Fruit fly (Drosophila melanogaster) whole organism, embryonic: ENCODE measurements around the gene CG14220.

Source experiments
- Abd-B ChIP-seq: fragments of 200-800 bp; sonication (Bioruptor generic); optimal IDR thresholded peaks from 2 replicates; lab custom pipeline; 2018; ENCODE audit warnings: missing biosample characterization, mild to moderate bottlenecking, missing genetic modification characterization, moderate library complexity
- Aef1 ChIP-seq: fragments of 200-800 bp; sonication (Bioruptor generic); IDR thresholded peaks from 3 replicates; pipeline ENCODE4 v1.3.6; 2022; ENCODE audit warnings: missing biosample characterization, missing genetic modification characterization
- Atf-2 ChIP-seq: fragments of 200-800 bp; sonication (Bioruptor generic); optimal IDR thresholded peaks from 2 replicates; lab custom pipeline; 2016; ENCODE audit warnings: missing biosample characterization, missing genetic modification characterization
- B-H2 ChIP-seq: fragments of 200-800 bp; sonication (Bioruptor generic); optimal IDR thresholded peaks from 2 replicates; lab custom pipeline; 2018; ENCODE audit warnings: missing biosample characterization, mild to moderate bottlenecking, missing genetic modification characterization
- Blimp-1 ChIP-seq: fragments of 200-800 bp; sonication (Bioruptor generic); optimal IDR thresholded peaks from 3 replicates; lab custom pipeline; 2018; ENCODE audit warnings: missing biosample characterization, missing genetic modification characterization, mild to moderate bottlenecking, moderate library complexity, missing genetic modification reagents
- CG10462 ChIP-seq: fragments of 200-800 bp; sonication (Bioruptor generic); optimal IDR thresholded peaks from 2 replicates; lab custom pipeline; 2016; ENCODE audit warnings: missing biosample characterization, missing genetic modification characterization
- CG10654 ChIP-seq: fragments of 200-800 bp; sonication (Bioruptor generic); optimal IDR thresholded peaks from 2 replicates; lab custom pipeline; 2016; ENCODE audit warnings: missing biosample characterization, missing genetic modification characterization
- CG14014 ChIP-seq: fragments of 200-800 bp; sonication (Bioruptor generic); IDR thresholded peaks from 2 replicates; pipeline ENCODE4 v1.3.6; 2022; ENCODE audit warnings: missing biosample characterization, missing genetic modification characterization
- CG14710 ChIP-seq: fragments of 200-800 bp; sonication (Bioruptor generic); optimal IDR thresholded peaks from 3 replicates; lab custom pipeline; 2019; ENCODE audit warnings: missing biosample characterization, mild to moderate bottlenecking, missing genetic modification characterization, moderate library complexity
- CG15269 ChIP-seq: fragments of 200-800 bp; sonication (Bioruptor generic); optimal IDR thresholded peaks from 2 replicates; lab custom pipeline; 2018; ENCODE audit warnings: missing biosample characterization, mild to moderate bottlenecking, missing genetic modification characterization, moderate library complexity
- CG1832 ChIP-seq: fragments of 200-800 bp; sonication (Bioruptor generic); optimal IDR thresholded peaks from 2 replicates; lab custom pipeline; 2017; ENCODE audit warnings: missing biosample characterization, mild to moderate bottlenecking, missing genetic modification characterization, inconsistent platforms
- CG18619 ChIP-seq: fragments of 200-800 bp; sonication (Bioruptor generic); optimal IDR thresholded peaks from 3 replicates; lab custom pipeline; 2017; ENCODE audit warnings: missing biosample characterization, mild to moderate bottlenecking, missing genetic modification characterization
- CG31441 ChIP-seq: fragments of 200-800 bp; sonication (Bioruptor generic); IDR thresholded peaks from 2 replicates; pipeline ENCODE4 v1.3.6; 2022; ENCODE audit warnings: missing biosample characterization, missing genetic modification characterization
- CG34224 ChIP-seq: fragments of 200-800 bp; sonication (Bioruptor generic); IDR thresholded peaks from 3 replicates; pipeline ENCODE4 v1.3.6; 2022; ENCODE audit warnings: missing biosample characterization, missing genetic modification characterization; ENCODE audit not compliant: partially characterized antibody
- CG4707 ChIP-seq: fragments of 200-800 bp; sonication (Bioruptor generic); optimal IDR thresholded peaks from 2 replicates; lab custom pipeline; 2018; ENCODE audit warnings: missing biosample characterization, mild to moderate bottlenecking, missing genetic modification characterization, moderate library complexity
- CG4854 ChIP-seq: fragments of 200-800 bp; sonication (Bioruptor generic); optimal IDR thresholded peaks from 2 replicates; lab custom pipeline; 2016; ENCODE audit warnings: missing biosample characterization, missing genetic modification characterization, inconsistent platforms
- CG5953 ChIP-seq: fragments of 200-800 bp; sonication (Bioruptor generic); IDR thresholded peaks from 2 replicates; pipeline ENCODE4 v1.3.6; 2022; ENCODE audit warnings: missing biosample characterization, missing genetic modification characterization
- CG6272 ChIP-seq: fragments of 200-800 bp; sonication (Bioruptor generic); IDR thresholded peaks from 2 replicates; pipeline ENCODE4 v1.3.6; 2022; ENCODE audit warnings: missing biosample characterization, missing genetic modification characterization
- CG6765 ChIP-seq: fragments of 200-800 bp; sonication (Bioruptor generic); optimal IDR thresholded peaks from 3 replicates; lab custom pipeline; 2017; ENCODE audit warnings: missing biosample characterization, mild to moderate bottlenecking, missing genetic modification characterization
- CG7357 ChIP-seq: fragments of 200-800 bp; sonication (Bioruptor generic); IDR thresholded peaks from 3 replicates; pipeline ENCODE4 v1.3.6; 2022; ENCODE audit warnings: missing biosample characterization, missing genetic modification characterization
- CG8281 ChIP-seq: fragments of 200-800 bp; sonication (Bioruptor generic); optimal IDR thresholded peaks from 2 replicates; lab custom pipeline; 2018; ENCODE audit warnings: missing biosample characterization, mild to moderate bottlenecking, missing genetic modification characterization, moderate library complexity
- CG8765 ChIP-seq: fragments of 200-800 bp; sonication (Bioruptor generic); IDR thresholded peaks from 2 replicates; pipeline ENCODE4 v1.3.6; 2022; ENCODE audit warnings: missing biosample characterization, missing genetic modification characterization
- CG8944 ChIP-seq: fragments of 200-800 bp; sonication (Bioruptor generic); optimal IDR thresholded peaks from 3 replicates; lab custom pipeline; 2016; ENCODE audit warnings: missing biosample characterization, missing genetic modification characterization
- CG9797 ChIP-seq: fragments of 200-800 bp; sonication (Bioruptor generic); optimal IDR thresholded peaks from 3 replicates; lab custom pipeline; 2018; ENCODE audit warnings: missing biosample characterization, mild to moderate bottlenecking, missing genetic modification characterization
- CHES-1-like ChIP-seq: fragments of 200-800 bp; sonication (Bioruptor generic); optimal IDR thresholded peaks from 2 replicates; lab custom pipeline; 2016; ENCODE audit warnings: missing biosample characterization, missing genetic modification characterization
- Doc2 ChIP-seq: fragments of 200-800 bp; sonication (Bioruptor generic); IDR thresholded peaks from 2 replicates; pipeline ENCODE4 v1.3.6; 2022; ENCODE audit warnings: missing biosample characterization, missing genetic modification characterization
- Fer1 ChIP-seq: fragments of 200-800 bp; sonication (Bioruptor generic); optimal IDR thresholded peaks from 2 replicates; lab custom pipeline; 2017; ENCODE audit warnings: missing biosample characterization, mild to moderate bottlenecking, missing genetic modification characterization
- Gsc ChIP-seq: fragments of 200-800 bp; sonication (Bioruptor generic); IDR thresholded peaks from 2 replicates; pipeline ENCODE4 v1.3.6; 2022; ENCODE audit warnings: missing biosample characterization, missing genetic modification characterization
- Hand ChIP-seq: fragments of 200-800 bp; sonication (Bioruptor generic); optimal IDR thresholded peaks from 2 replicates; lab custom pipeline; 2017; ENCODE audit warnings: mild to moderate bottlenecking, missing biosample characterization, missing genetic modification reagents, missing genetic modification characterization
- Hey ChIP-seq: fragments of 200-800 bp; sonication (Bioruptor generic); optimal IDR thresholded peaks from 3 replicates; lab custom pipeline; 2018; ENCODE audit warnings: missing biosample characterization, mild to moderate bottlenecking, missing genetic modification characterization
- Meics ChIP-seq: fragments of 200-800 bp; sonication (Bioruptor generic); optimal IDR thresholded peaks from 2 replicates; lab custom pipeline; 2017; ENCODE audit warnings: missing biosample characterization, mild to moderate bottlenecking, missing genetic modification characterization
- Nf-YA ChIP-seq: fragments of 200-800 bp; sonication (Bioruptor generic); IDR thresholded peaks from 2 replicates; pipeline ENCODE4 v1.3.6; 2022; ENCODE audit warnings: missing biosample characterization, missing genetic modification characterization
- Ravus ChIP-seq: fragments of 200-800 bp; sonication (Bioruptor generic); IDR thresholded peaks from 2 replicates; pipeline ENCODE4 v1.3.6; 2022; ENCODE audit warnings: missing biosample characterization, missing genetic modification characterization
- Rfx ChIP-seq: fragments of 200-800 bp; sonication (Bioruptor generic); IDR thresholded peaks from 2 replicates; pipeline ENCODE4 v1.3.6; 2022; ENCODE audit warnings: missing biosample characterization, missing genetic modification characterization
- Spps ChIP-seq: fragments of 200-800 bp; sonication (Bioruptor generic); optimal IDR thresholded peaks from 2 replicates; lab custom pipeline; 2018; ENCODE audit warnings: missing biosample characterization, mild to moderate bottlenecking, missing genetic modification characterization
- ac ChIP-seq: fragments of 200-800 bp; sonication (Bioruptor generic); optimal IDR thresholded peaks from 3 replicates; lab custom pipeline; 2017; ENCODE audit warnings: missing biosample characterization, mild to moderate bottlenecking, missing genetic modification characterization
- cad ChIP-seq: fragments of >200 bp; optimal IDR thresholded peaks from 2 replicates; lab custom pipeline; 2017; ENCODE audit warnings: missing biosample characterization, missing genetic modification characterization
- cg ChIP-seq: fragments of 200-800 bp; sonication (Bioruptor generic); optimal IDR thresholded peaks from 3 replicates; lab custom pipeline; 2019; ENCODE audit warnings: missing biosample characterization, mild to moderate bottlenecking, missing genetic modification characterization, moderate library complexity
- dan ChIP-seq: fragments of 200-800 bp; sonication (Bioruptor generic); IDR thresholded peaks from 2 replicates; pipeline ENCODE4 v1.3.6; 2022; ENCODE audit warnings: missing biosample characterization, missing genetic modification characterization
- esg ChIP-seq: fragments of 200-800 bp; sonication (Bioruptor generic); conservative IDR thresholded peaks from 2 replicates; pipeline ENCODE4 v1.3.6; 2022; ENCODE audit warnings: missing biosample characterization, missing genetic modification characterization
- gro ChIP-seq: fragments of 200-800 bp; sonication (Bioruptor generic); optimal IDR thresholded peaks from 2 replicates; lab custom pipeline; 2016; ENCODE audit warnings: missing biosample characterization, missing genetic modification characterization
- hbn ChIP-seq: fragments of 200-800 bp; sonication (Bioruptor generic); IDR thresholded peaks from 2 replicates; pipeline ENCODE4 v1.3.6; 2022; ENCODE audit warnings: missing biosample characterization, missing genetic modification characterization; ENCODE audit not compliant: partially characterized antibody
- nerfin-1 ChIP-seq: fragments of 200-800 bp; sonication (Bioruptor generic); optimal IDR thresholded peaks from 3 replicates; lab custom pipeline; 2019; ENCODE audit warnings: missing biosample characterization, mild to moderate bottlenecking, missing genetic modification characterization, moderate library complexity
- peb ChIP-seq: fragments of 200-800 bp; sonication (Bioruptor generic); IDR thresholded peaks from 2 replicates; pipeline ENCODE4 v1.3.6; 2022; ENCODE audit warnings: missing biosample characterization, missing genetic modification characterization
- pho ChIP-seq: fragments of 200-800 bp; sonication (Bioruptor generic); optimal IDR thresholded peaks from 2 replicates; lab custom pipeline; 2016; ENCODE audit warnings: missing biosample characterization, missing genetic modification characterization
- sc ChIP-seq, 3 experiments: fragments of >200 bp in 2 of 3; fragments of 200-800 bp in 1 of 3; sonication (Bioruptor generic) in 1 of 3; optimal IDR thresholded peaks; 2 replicates in 2 of 3; 3 replicates in 1 of 3; lab custom pipeline; 2017; ENCODE audit warnings: mild to moderate bottlenecking in 1 of 3, missing biosample characterization in 1 of 3, missing genetic modification characterization in 1 of 3, missing genetic modification reagents in 1 of 3
- tgo ChIP-seq: fragments of 200-800 bp; sonication (Bioruptor generic); IDR thresholded peaks from 3 replicates; pipeline ENCODE4 v1.3.6; 2022; ENCODE audit warnings: missing biosample characterization, missing genetic modification characterization
- tio ChIP-seq: fragments of 200-800 bp; sonication (Bioruptor generic); optimal IDR thresholded peaks from 2 replicates; lab custom pipeline; 2017; ENCODE audit warnings: missing biosample characterization, missing genetic modification characterization, inconsistent platforms
- vfl ChIP-seq: fragments of 200-800 bp; sonication (Bioruptor generic); optimal IDR thresholded peaks from 2 replicates; lab custom pipeline; 2016; ENCODE audit warnings: missing biosample characterization, missing genetic modification characterization
- vnd ChIP-seq: fragments of 200-800 bp; sonication (Bioruptor generic); IDR thresholded peaks from 3 replicates; pipeline ENCODE4 v1.3.6; 2022; ENCODE audit warnings: missing biosample characterization, missing genetic modification characterization; ENCODE audit not compliant: partially characterized antibody
- vvl ChIP-seq: fragments of 200-800 bp; sonication (Bioruptor generic); IDR thresholded peaks from 2 replicates; pipeline ENCODE4 v1.3.6; 2022; ENCODE audit warnings: missing biosample characterization, missing genetic modification characterization

Gene CG14220

dm6 chrX:19638328-19638940, 36.8 kb upstream of the CG14220 start, which contains the start of gene Rcd-1 (continued):
- TF ChIP-seq CG14710 (tag; lab: Kevin White, UChicago): peak; percentile 44
- TF ChIP-seq vnd: no peak
- TF ChIP-seq CG8281 (tag; lab: Kevin White, UChicago): no peak
- TF ChIP-seq CG10654 (GFP tag; lab: Kevin White, UChicago): no peak
- no peak for TF ChIP-seq CG7357 (GFP tag; lab: Robert Waterston, UW)
- TF ChIP-seq CG15269 (tag; lab: Kevin White, UChicago): no peak
- TF ChIP-seq Rfx (GFP tag; lab: Robert Waterston, UW): peak; percentile 34; the same call in 1 of the 2 replicates
- no peak for TF ChIP-seq tgo (GFP tag; lab: Robert Waterston, UW)
- peak; percentile 10 for TF ChIP-seq CG18619 (GFP tag; lab: Kevin White, UChicago)
- TF ChIP-seq Abd-B: no peak
- TF ChIP-seq ac (GFP tag; lab: Kevin White, UChicago): no peak
- no peak for TF ChIP-seq sc (optimal IDR thresholded peaks at IDR 0.05; lab: Kevin White, UChicago)
- no peak for TF ChIP-seq sc (GFP tag; optimal IDR thresholded peaks at IDR 0.05; lab: Kevin White, UChicago)
- no peak for TF ChIP-seq Meics (GFP tag; lab: Kevin White, UChicago)
- no peak for TF ChIP-seq CG4707
- no peak for TF ChIP-seq Hand (GFP tag; lab: Kevin White, UChicago)
- TF ChIP-seq peb (GFP tag; lab: Robert Waterston, UW): no peak
- no peak for TF ChIP-seq CG31441 (GFP tag; lab: Robert Waterston, UW)
- TF ChIP-seq gro (GFP tag; lab: Kevin White, UChicago): no peak
- TF ChIP-seq Aef1: no peak
- TF ChIP-seq CG9797 (GFP tag; lab: Kevin White, UChicago): peak; percentile 91
- no peak for TF ChIP-seq tio
- TF ChIP-seq Atf-2 (GFP tag; lab: Kevin White, UChicago): no peak
- no peak for TF ChIP-seq CG1832 (GFP tag; lab: Kevin White, UChicago)
- TF ChIP-seq CHES-1-like (GFP tag; lab: Kevin White, UChicago): peak; percentile 16
- TF ChIP-seq B-H2 (GFP tag; lab: Kevin White, UChicago): no peak
- no peak for TF ChIP-seq Ravus (GFP tag; lab: Robert Waterston, UW)
- peak; percentile 49; the same call in 1 of the 2 replicates for TF ChIP-seq vvl
- TF ChIP-seq pho (GFP tag; lab: Kevin White, UChicago): no peak
- TF ChIP-seq Hey (tag; lab: Kevin White, UChicago): no peak
- no peak for TF ChIP-seq Doc2 (GFP tag; lab: Robert Waterston, UW)
- no peak for TF ChIP-seq CG5953 (GFP tag; lab: Robert Waterston, UW)
- TF ChIP-seq dan (GFP tag; lab: Robert Waterston, UW): no peak
- no peak for TF ChIP-seq hbn (GFP tag; lab: Robert Waterston, UW)
- TF ChIP-seq CG6765 (GFP tag; lab: Kevin White, UChicago): no peak
- TF ChIP-seq CG8765 (GFP tag; lab: Robert Waterston, UW): no peak
- TF ChIP-seq CG10462 (GFP tag; lab: Kevin White, UChicago): no peak
- TF ChIP-seq CG34224 (GFP tag; lab: Robert Waterston, UW): no peak
- no peak for TF ChIP-seq Fer1 (GFP tag; lab: Kevin White, UChicago)
- no peak for TF ChIP-seq vfl (GFP tag; lab: Kevin White, UChicago)
- no peak for TF ChIP-seq Gsc (GFP tag; lab: Robert Waterston, UW)
- TF ChIP-seq cg (GFP tag; lab: Kevin White, UChicago): no peak
- TF ChIP-seq cad (GFP tag; lab: Kevin White, UChicago): no peak
- TF ChIP-seq Blimp-1 (GFP tag; lab: Kevin White, UChicago): no peak
- TF ChIP-seq nerfin-1 (tag; lab: Kevin White, UChicago): no peak
- TF ChIP-seq CG6272 (GFP tag; lab: Robert Waterston, UW): no peak
- TF ChIP-seq Nf-YA (GFP tag; lab: Robert Waterston, UW): no peak
- no peak for TF ChIP-seq CG4854
- TF ChIP-seq CG8944 (GFP tag; lab: Kevin White, UChicago): no peak
- TF ChIP-seq Spps (tag; lab: Kevin White, UChicago): no peak
- TF ChIP-seq CG14014 (GFP tag; lab: Robert Waterston, UW): no peak
- TF ChIP-seq esg: no peak
